Worm (Caenorhabditis elegans) whole organism, young adult: ENCODE data around the gene ceh-14.

ENCODE experiments used
- B0019.2 ChIP-seq: fragments of 200-800 bp; sonication (Bioruptor generic); conservative IDR thresholded peaks from 2 replicates; pipeline ENCODE4 v1.3.6; 2022; ENCODE audit warnings: missing genetic modification reagents, missing genetic modification characterization, missing compliant biosample characterization
- B0336.3 ChIP-seq: fragments of 200-800 bp; sonication (Bioruptor generic); IDR thresholded peaks from 2 replicates; pipeline ENCODE4 v1.3.6; 2022; ENCODE audit warnings: missing genetic modification characterization, missing compliant biosample characterization
- F22D6.2 ChIP-seq: sonication (generic microtip); optimal IDR thresholded peaks from 2 replicates; lab custom pipeline; 2016; ENCODE audit warnings: mild to moderate bottlenecking, missing genetic modification characterization, missing compliant biosample characterization
- F23B12.7 ChIP-seq: sonication (generic microtip); optimal IDR thresholded peaks from 2 replicates; lab custom pipeline; 2017; ENCODE audit warnings: missing genetic modification characterization, mild to moderate bottlenecking, missing compliant biosample characterization, antibody characterized with exemption, moderate library complexity; ENCODE audit not compliant: insufficient read depth
- K11D2.4 ChIP-seq: fragments of 200-800 bp; sonication (Bioruptor generic); IDR thresholded peaks from 2 replicates; pipeline ENCODE4 v1.3.6; 2022; ENCODE audit warnings: missing genetic modification reagents, missing genetic modification characterization, missing compliant biosample characterization
- K12H6.12 ChIP-seq: fragments of 200-800 bp; sonication (Bioruptor generic); optimal IDR thresholded peaks from 2 replicates; lab custom pipeline; 2018; ENCODE audit warnings: mild to moderate bottlenecking, missing genetic modification characterization, missing compliant biosample characterization
- Y53F4B.3 ChIP-seq: fragments of 200-800 bp; sonication (Bioruptor generic); IDR thresholded peaks from 2 replicates; pipeline ENCODE4 v1.3.6; 2022; ENCODE audit warnings: missing genetic modification reagents, missing genetic modification characterization, missing compliant biosample characterization
- Y56A3A.18 ChIP-seq: fragments of 200-800 bp; sonication (Bioruptor generic); IDR thresholded peaks from 2 replicates; pipeline ENCODE4 v1.3.6; 2022; ENCODE audit warnings: missing genetic modification reagents, missing genetic modification characterization, missing compliant biosample characterization
- Y95B8A.8 ChIP-seq: fragments of 200-800 bp; sonication (Bioruptor generic); IDR thresholded peaks from 2 replicates; pipeline ENCODE4 v1.3.6; 2022; ENCODE audit warnings: missing genetic modification reagents, missing genetic modification characterization, missing compliant biosample characterization
- aptf-3 ChIP-seq: fragments of 200-800 bp; sonication (Bioruptor generic); IDR thresholded peaks from 2 replicates; pipeline ENCODE4 v1.3.6; 2022; ENCODE audit warnings: missing genetic modification characterization, missing compliant biosample characterization
- die-1 ChIP-seq: sonication (generic microtip); optimal IDR thresholded peaks from 2 replicates; lab custom pipeline; 2016; ENCODE audit warnings: missing genotype, mild to moderate bottlenecking, missing genetic modification characterization, missing compliant biosample characterization
- efl-1 ChIP-seq: fragments of 150-350 bp; optimal IDR thresholded peaks from 2 replicates; lab custom pipeline; 2014; ENCODE audit warnings: missing biosample characterization, missing genetic modification reagents, missing genetic modification characterization
- egrh-3 ChIP-seq: fragments of 200-800 bp; sonication (Bioruptor generic); IDR thresholded peaks from 2 replicates; pipeline ENCODE4 v1.3.6; 2022; ENCODE audit warnings: missing genetic modification reagents, missing genetic modification characterization, missing compliant biosample characterization
- hrde-1 ChIP-seq: sonication (generic microtip); optimal IDR thresholded peaks from 2 replicates; lab custom pipeline; 2016; ENCODE audit warnings: missing genetic modification characterization, mild to moderate bottlenecking, missing compliant biosample characterization, moderate library complexity, missing genotype, missing genetic modification reagents, borderline replicate concordance
- hsf-1 ChIP-seq: fragments of 200-800 bp; sonication (Bioruptor generic); IDR thresholded peaks from 2 replicates; pipeline ENCODE4 v1.3.6; 2022; ENCODE audit warnings: missing genetic modification reagents, missing genetic modification characterization, missing compliant biosample characterization
- let-526 ChIP-seq: fragments of 200-800 bp; sonication (Bioruptor generic); IDR thresholded peaks from 2 replicates; pipeline ENCODE4 v1.3.6; 2022; ENCODE audit warnings: missing genetic modification reagents, missing genetic modification characterization, missing compliant biosample characterization
- let-607 ChIP-seq, 2 experiments: fragments of 200-800 bp in 1 of 2; sonication (Bioruptor generic) in 1 of 2; sonication (generic microtip) in 1 of 2; optimal IDR thresholded peaks; 2 replicates each; lab custom pipeline; 2016 to 2018; ENCODE audit warnings: mild to moderate bottlenecking in 2 of 2, missing compliant biosample characterization in 2 of 2, missing genetic modification characterization in 2 of 2, moderate library complexity in 2 of 2, missing genotype in 1 of 2
- lin-35 ChIP-seq, 3 experiments: fragments of 150-350 bp in 2 of 3; sonication (generic microtip) in 1 of 3; optimal IDR thresholded peaks; 2 replicates each; lab custom pipeline; 2014 to 2018; ENCODE audit warnings: missing biosample characterization in 3 of 3, missing genetic modification characterization in 3 of 3, missing genetic modification reagents in 3 of 3
- lin-54 ChIP-seq: fragments of 200-800 bp; sonication (Bioruptor generic); optimal IDR thresholded peaks from 2 replicates; lab custom pipeline; 2018; ENCODE audit warnings: mild to moderate bottlenecking, missing genetic modification characterization, missing compliant biosample characterization
- lsy-27 ChIP-seq: sonication (generic microtip); optimal IDR thresholded peaks from 2 replicates; lab custom pipeline; 2017; ENCODE audit warnings: missing genetic modification characterization, mild to moderate bottlenecking, missing compliant biosample characterization, antibody characterized with exemption, missing genotype, borderline replicate concordance; ENCODE audit not compliant: insufficient read depth
- mcd-1 ChIP-seq: fragments of 200-800 bp; sonication (Bioruptor generic); IDR thresholded peaks from 2 replicates; pipeline ENCODE4 v1.3.6; 2022; ENCODE audit warnings: missing genetic modification reagents, missing genetic modification characterization, missing compliant biosample characterization
- nfya-2 ChIP-seq: fragments of 200-800 bp; sonication (Bioruptor generic); IDR thresholded peaks from 2 replicates; pipeline ENCODE4 v1.3.6; 2022; ENCODE audit warnings: missing genetic modification reagents, missing genetic modification characterization, missing compliant biosample characterization
- nfyb-1 ChIP-seq: fragments of 200-800 bp; sonication (Bioruptor generic); IDR thresholded peaks from 2 replicates; pipeline ENCODE4 v1.3.6; 2022; ENCODE audit warnings: missing genetic modification reagents, missing genetic modification characterization, missing compliant biosample characterization
- nhr-120 ChIP-seq: fragments of 200-800 bp; sonication (Bioruptor generic); IDR thresholded peaks from 2 replicates; pipeline ENCODE4 v1.3.6; 2022; ENCODE audit warnings: missing genetic modification characterization, missing compliant biosample characterization
- pha-4 ChIP-seq: fragments of 150-350 bp; sonication (generic microtip); optimal IDR thresholded peaks from 2 replicates; lab custom pipeline; 2014; ENCODE audit warnings: missing biosample characterization, missing genetic modification reagents, missing genetic modification characterization
- sdz-38 ChIP-seq: sonication (generic microtip); optimal IDR thresholded peaks from 2 replicates; lab custom pipeline; 2016; ENCODE audit warnings: missing genotype, missing genetic modification characterization, missing compliant biosample characterization
- snpc-1.1 ChIP-seq: sonication (generic microtip); optimal IDR thresholded peaks from 2 replicates; lab custom pipeline; 2017; ENCODE audit warnings: missing genetic modification characterization, mild to moderate bottlenecking, missing compliant biosample characterization, antibody characterized with exemption, moderate library complexity, missing genotype, missing genetic modification reagents; ENCODE audit not compliant: insufficient read depth
- snpc-1.3 ChIP-seq: sonication (generic microtip); optimal IDR thresholded peaks from 2 replicates; lab custom pipeline; 2017; ENCODE audit warnings: missing genetic modification characterization, mild to moderate bottlenecking, missing compliant biosample characterization, antibody characterized with exemption, moderate library complexity, missing genotype, missing genetic modification reagents; ENCODE audit not compliant: insufficient read depth
- snpc-3.4 ChIP-seq: sonication (generic microtip); optimal IDR thresholded peaks from 2 replicates; lab custom pipeline; 2017; ENCODE audit warnings: missing genetic modification characterization, mild to moderate bottlenecking, missing compliant biosample characterization, antibody characterized with exemption, moderate library complexity, missing genotype, missing genetic modification reagents
- somi-1 ChIP-seq: fragments of 200-800 bp; sonication (Bioruptor generic); optimal IDR thresholded peaks from 2 replicates; lab custom pipeline; 2018; ENCODE audit warnings: mild to moderate bottlenecking, missing genetic modification characterization, missing compliant biosample characterization
- unc-62 ChIP-seq: fragments of 150-350 bp; optimal IDR thresholded peaks from 2 replicates; lab custom pipeline; 2014; ENCODE audit warnings: missing biosample characterization, missing genetic modification reagents, missing genetic modification characterization
- zfh-2 ChIP-seq: fragments of 200-800 bp; sonication (Bioruptor generic); conservative IDR thresholded peaks from 2 replicates; pipeline ENCODE4 v1.3.6; 2022; ENCODE audit warnings: missing genetic modification reagents, missing genetic modification characterization, missing compliant biosample characterization
- zim-3 ChIP-seq: sonication (generic microtip); optimal IDR thresholded peaks from 2 replicates; lab custom pipeline; 2017; ENCODE audit warnings: mild to moderate bottlenecking, missing genetic modification characterization, moderate library complexity, missing compliant biosample characterization

Gene ceh-14

DNA sequence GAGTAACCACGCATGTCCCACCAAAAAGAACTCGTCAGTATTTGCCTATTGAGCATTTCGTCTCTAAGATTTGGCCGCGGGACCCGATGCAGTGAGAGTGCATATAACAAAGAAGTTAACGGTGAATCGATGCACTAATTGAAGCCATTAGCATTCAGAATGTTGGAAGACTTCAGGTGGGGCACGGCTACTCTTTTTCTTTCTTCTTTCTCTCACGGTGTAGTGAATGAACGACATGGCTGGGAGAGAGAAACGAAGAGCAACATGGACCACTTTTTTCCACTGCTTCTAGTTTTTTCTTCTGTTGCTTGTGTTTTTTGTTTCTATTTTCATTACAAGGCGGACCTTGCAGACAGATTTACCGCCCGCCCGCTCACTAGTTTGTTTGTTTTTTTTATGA lies 8.5 kb upstream of the ceh-14 start:
- no peak for TF ChIP-seq Y95B8A.8 (GFP tag; lab: Robert Waterston, UW)
- no peak for TF ChIP-seq pha-4 (tag; lab: Kevin White, UChicago)
- no peak for TF ChIP-seq aptf-3 (GFP tag; lab: Robert Waterston, UW)
- TF ChIP-seq snpc-1.3: no peak
- no peak for TF ChIP-seq zfh-2
- TF ChIP-seq lin-35 (GFP tag; optimal IDR thresholded peaks at IDR 0.05; lab: Kevin White, UChicago): no peak
- no peak for TF ChIP-seq somi-1
- TF ChIP-seq B0019.2 (GFP tag; lab: Robert Waterston, UW): no peak
- no peak for TF ChIP-seq B0336.3 (GFP tag; lab: Robert Waterston, UW)

DNA sequence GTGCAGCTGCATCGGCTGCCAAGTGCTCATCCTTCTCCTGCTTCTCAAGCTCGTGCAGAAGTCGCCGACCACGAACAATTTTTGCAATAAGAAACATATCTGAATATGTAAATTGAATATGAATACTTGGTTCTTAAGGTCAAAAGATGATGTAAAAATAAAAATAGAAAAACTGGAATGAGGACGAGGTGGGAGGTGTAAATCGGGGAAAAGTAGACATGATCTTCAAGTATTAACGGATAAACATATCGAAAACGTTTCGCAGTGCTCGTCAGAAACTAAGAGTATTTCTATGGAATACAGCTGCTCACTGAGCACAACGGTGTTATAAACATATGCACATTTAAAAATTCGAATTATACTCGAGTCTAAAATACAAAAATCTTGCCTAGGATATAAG lies 7.5 kb upstream of the ceh-14 start, which contains the start of gene glb-16:
Gene glb-16 (minus strand): TSS at position 101 of the 400 bp plus-strand sequence.
- no peak for TF ChIP-seq unc-62 (GFP tag; lab: Kevin White, UChicago)

DNA sequence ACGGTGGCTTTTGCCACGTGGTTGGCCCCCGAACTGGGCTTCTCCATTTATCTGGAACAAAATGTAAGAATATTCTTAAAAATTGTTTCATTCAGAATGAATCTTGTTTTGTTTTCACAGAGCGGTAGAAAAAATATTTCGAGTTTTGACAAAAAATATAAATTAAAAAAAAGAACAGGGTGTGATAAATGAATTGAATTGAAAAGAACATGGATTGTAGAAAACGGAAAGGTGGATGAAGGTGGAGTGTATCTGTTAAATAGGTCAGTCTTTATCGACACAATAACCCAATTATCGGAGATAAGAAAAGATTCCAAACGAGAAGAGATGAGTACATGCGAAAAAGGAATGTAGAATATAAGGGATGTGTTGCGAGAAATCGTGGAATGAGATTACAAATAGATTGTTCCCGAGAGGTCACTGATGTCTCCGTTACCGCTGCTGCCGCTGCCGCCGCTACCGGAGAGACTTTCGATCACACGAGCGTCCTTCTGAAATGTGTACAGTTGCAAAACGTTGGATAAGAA lies 5.3 kb upstream of the ceh-14 start, which contains the start of gene dpy-7:
Gene dpy-7 (minus strand): TSS at position 51 of the 527 bp plus-strand sequence.
- TF ChIP-seq K12H6.12 (tag; lab: Kevin White, UChicago) (no peak), hsf-1 (no peak), zim-3 (no peak), mcd-1 (no peak), nfyb-1 (GFP tag; lab: Robert Waterston, UW) (no peak), lin-54 (GFP tag; lab: Kevin White, UChicago) (no peak), K11D2.4 (GFP tag; lab: Robert Waterston, UW) (no peak), egrh-3 (GFP tag; lab: Robert Waterston, UW) (no peak), snpc-1.1 (tag; lab: Kevin White, UChicago) (no peak), F22D6.2 (tag; lab: Kevin White, UChicago) (no peak), Y56A3A.18 (GFP tag; lab: Robert Waterston, UW) (no peak), nhr-120 (GFP tag; lab: Robert Waterston, UW) (no peak), pha-4 (tag; lab: Kevin White, UChicago) (no peak), snpc-3.4 (no peak), F23B12.7 (tag; lab: Kevin White, UChicago) (no peak)

DNA sequence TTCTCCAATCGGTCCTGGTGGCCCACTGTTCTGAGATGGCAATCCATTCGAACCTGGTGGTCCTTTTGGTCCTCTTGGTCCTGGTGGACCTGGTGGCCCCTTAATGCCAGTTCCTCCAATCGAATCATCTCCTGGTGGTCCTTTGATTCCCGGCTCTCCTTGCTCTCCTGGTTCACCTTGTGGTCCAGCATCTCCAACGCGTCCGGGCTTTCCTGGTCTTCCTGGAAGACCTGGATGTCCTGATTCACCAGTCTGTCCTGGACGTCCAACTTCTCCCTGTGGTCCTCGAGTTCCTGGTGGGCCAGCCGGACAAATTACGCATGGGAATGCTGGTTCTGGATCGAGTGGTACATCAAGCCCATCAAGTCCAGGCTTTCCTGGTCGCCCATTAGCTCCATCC lies 4.3 kb upstream of the ceh-14 start:
- TF ChIP-seq egrh-3 (GFP tag; lab: Robert Waterston, UW) (0 out of 2 replicates have a peak, but pooled peaks have one; percentile 2), die-1 (tag; lab: Kevin White, UChicago) (no peak), zfh-2 (peak; percentile 82)

DNA sequence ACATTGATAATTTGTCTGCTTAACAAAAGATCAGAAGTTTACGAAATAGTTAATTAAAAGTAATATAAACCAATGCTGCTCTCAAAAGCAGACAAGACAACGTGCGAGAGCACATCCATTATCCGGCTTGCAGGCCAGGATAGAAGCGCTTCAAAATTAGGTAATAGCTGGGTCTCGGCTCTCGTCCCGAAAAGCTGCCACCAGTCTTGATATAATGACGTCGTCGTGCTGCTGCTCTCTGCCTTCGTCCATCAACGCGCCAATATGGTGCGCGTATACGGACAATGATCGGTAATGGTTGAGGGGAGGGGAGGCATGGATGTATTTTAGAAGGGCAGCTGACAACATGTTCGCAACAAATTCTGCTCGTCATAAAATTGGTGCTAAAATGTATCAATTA lies 1.9 kb upstream of the ceh-14 start:
- TF ChIP-seq zfh-2 (0 out of 2 replicates have a peak, but pooled peaks have one; percentile 23), efl-1 (GFP tag; lab: Kevin White, UChicago) (no peak), let-526 (no peak), Y95B8A.8 (GFP tag; lab: Robert Waterston, UW) (no peak)
- TF ChIP-seq, all 124 proteins: peak for 1

DNA sequence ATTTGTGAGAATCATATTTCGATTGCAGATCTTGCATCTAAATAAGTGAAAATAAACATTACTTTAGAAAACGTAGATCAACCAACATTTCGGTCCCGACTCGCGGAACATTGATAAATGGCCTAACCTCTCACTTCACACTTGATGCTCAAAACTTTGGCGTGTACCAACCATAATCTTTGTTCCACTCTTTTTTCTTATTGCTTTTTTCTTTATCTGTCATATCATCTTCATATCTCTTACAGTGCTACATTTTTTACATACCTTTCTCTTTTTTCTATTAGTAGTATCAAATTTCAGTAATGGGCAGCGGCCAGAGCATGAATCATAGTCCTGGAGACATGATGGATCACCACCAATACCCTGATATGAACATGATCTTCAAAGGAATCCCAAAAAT lies 7.3 kb downstream of the ceh-14 start, which contains the start of gene F46C8.3:
Gene F46C8.3 (plus strand): TSS at position 301 of the 400 bp plus-strand sequence.
- TF ChIP-seq lsy-27: no peak
- TF ChIP-seq snpc-1.3: no peak
- no peak for TF ChIP-seq mcd-1
- no peak for TF ChIP-seq hrde-1 (tag; lab: Kevin White, UChicago)
- TF ChIP-seq nfya-2 (GFP tag; lab: Robert Waterston, UW): no peak
- TF ChIP-seq lin-35 (GFP tag; optimal IDR thresholded peaks at IDR 0.05; lab: Kevin White, UChicago): no peak
- TF ChIP-seq let-607 (tag; optimal IDR thresholded peaks at IDR 0.05; lab: Kevin White, UChicago): no peak
- TF ChIP-seq sdz-38: no peak
- TF ChIP-seq Y53F4B.3: no peak
